Fruit fly (Drosophila melanogaster): ENCODE measurements around the gene CG7884.
A peak's percentile ranks its signal among the peaks of the same experiment; 100 is the strongest.

Gene CG7884

DNA sequence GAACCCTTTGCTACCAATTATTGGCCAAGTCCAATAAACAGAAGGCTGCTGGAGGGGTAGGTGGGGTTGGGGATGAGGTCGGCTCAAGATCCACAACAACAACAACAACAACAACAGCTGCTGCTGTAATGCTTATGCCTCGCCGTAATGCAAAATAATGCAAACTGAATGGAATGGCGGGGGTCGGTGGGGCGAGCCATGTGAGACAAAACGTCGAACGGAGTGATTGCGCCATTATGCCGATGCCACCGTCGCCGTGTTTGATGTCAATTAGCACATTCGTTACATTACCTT is 40.2 kb downstream of the CG7884 start:
- TF ChIP-seq CG7101 (tag; optimal IDR thresholded peaks at IDR 0.05) (no peak), bab1 (GFP tag; optimal IDR thresholded peaks at IDR 0.05) (no peak), CG5204 (GFP tag; optimal IDR thresholded peaks at IDR 0.05) (no peak), tj (GFP tag; optimal IDR thresholded peaks at IDR 0.05) (peak; percentile 46), Clk (GFP tag; optimal IDR thresholded peaks at IDR 0.05) (no peak), CG14711 (tag; optimal IDR thresholded peaks at IDR 0.05) (no peak), Mnt (GFP tag; optimal IDR thresholded peaks at IDR 0.05) (peak; percentile 30), pad (GFP tag; optimal IDR thresholded peaks at IDR 0.05) (no peak), CG11617 (GFP tag; optimal IDR thresholded peaks at IDR 0.05) (no peak), Hr96 (GFP tag; optimal IDR thresholded peaks at IDR 0.05) (no peak), ovo (GFP tag; optimal IDR thresholded peaks at IDR 0.05) (peak; percentile 48), CG1620 (GFP tag; optimal IDR thresholded peaks at IDR 0.05) (no peak), Crg-1 (GFP tag; optimal IDR thresholded peaks at IDR 0.05) (no peak), CG7045 (GFP tag; optimal IDR thresholded peaks at IDR 0.05) (no peak)

- TF ChIP-seq Crg-1 (GFP tag; optimal IDR thresholded peaks at IDR 0.05) (no peak), kay (GFP tag; ENCODE audit: borderline replicate concordance) (no peak), CG11617 (GFP tag; optimal IDR thresholded peaks at IDR 0.05) (no peak), Mnt (GFP tag; optimal IDR thresholded peaks at IDR 0.05) (no peak), CG12768 (GFP tag; optimal IDR thresholded peaks at IDR 0.05) (no peak), bab1 (GFP tag; optimal IDR thresholded peaks at IDR 0.05) (no peak), Clk (GFP tag; optimal IDR thresholded peaks at IDR 0.05) (no peak)
These were observed 40.6 kb downstream of the CG7884 start, which contains the start of gene rictor for dm6 chrX:19261071-19261470. TSS of gene rictor (minus strand) at chrX:19261240.

- TF ChIP-seq CG11617 (GFP tag; optimal IDR thresholded peaks at IDR 0.05), result no peak
- no peak for TF ChIP-seq CG1620 (GFP tag; optimal IDR thresholded peaks at IDR 0.05)
- peak; percentile 15 for TF ChIP-seq tj (GFP tag; optimal IDR thresholded peaks at IDR 0.05)
- no peak for TF ChIP-seq pad (GFP tag; optimal IDR thresholded peaks at IDR 0.05)
- TF ChIP-seq CG5204 (GFP tag; optimal IDR thresholded peaks at IDR 0.05), result no peak
- TF ChIP-seq CG7101 (tag; optimal IDR thresholded peaks at IDR 0.05), result no peak
- TF ChIP-seq CG12768 (GFP tag; optimal IDR thresholded peaks at IDR 0.05), result no peak
- peak; percentile 52 for TF ChIP-seq bab1 (GFP tag; optimal IDR thresholded peaks at IDR 0.05)
- TF ChIP-seq cic (GFP tag; optimal IDR thresholded peaks at IDR 0.05), result no peak
These were observed 41.2 kb downstream of the CG7884 start, which contains the start of gene Vav for dm6 chrX:19261528-19262102. TSS of gene Vav (plus strand) at chrX:19261820.

DNA sequence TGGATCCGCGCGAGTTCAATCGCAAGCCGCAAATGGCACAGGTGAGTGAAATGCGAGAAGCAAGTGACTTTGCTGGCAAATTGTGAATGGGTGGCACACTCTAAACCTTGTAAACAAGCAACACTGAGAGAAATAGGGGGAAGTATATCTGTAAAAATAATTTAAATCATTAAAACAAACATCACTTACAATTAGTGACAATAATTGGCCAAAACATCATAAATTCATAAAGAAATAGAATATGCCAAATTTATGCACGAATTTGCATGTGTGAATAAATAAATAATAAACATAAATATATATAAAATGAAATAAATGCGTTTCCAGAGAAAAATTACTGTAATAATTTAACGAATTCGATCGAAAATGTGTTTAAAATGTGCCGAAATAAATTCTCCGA is 42.1 kb downstream of the CG7884 start:
- peak; percentile 15 for TF ChIP-seq CG7101 (tag; optimal IDR thresholded peaks at IDR 0.05)
- TF ChIP-seq cic (GFP tag; optimal IDR thresholded peaks at IDR 0.05), result no peak
- peak; percentile 41 for TF ChIP-seq bab1 (GFP tag; optimal IDR thresholded peaks at IDR 0.05)

dm6 chrX:19264396-19264795 is 44.0 kb downstream of the CG7884 start:
- TF ChIP-seq tj (GFP tag; optimal IDR thresholded peaks at IDR 0.05) (no peak), bab1 (GFP tag; optimal IDR thresholded peaks at IDR 0.05) (no peak), CG5204 (GFP tag; optimal IDR thresholded peaks at IDR 0.05) (no peak), cic (GFP tag; optimal IDR thresholded peaks at IDR 0.05) (no peak), CG12768 (GFP tag; optimal IDR thresholded peaks at IDR 0.05) (no peak), toe (GFP tag; optimal IDR thresholded peaks at IDR 0.05) (no peak), Hr96 (GFP tag; optimal IDR thresholded peaks at IDR 0.05) (no peak), ovo (GFP tag; optimal IDR thresholded peaks at IDR 0.05) (no peak), kay (GFP tag; ENCODE audit: borderline replicate concordance) (no peak), Clk (GFP tag; optimal IDR thresholded peaks at IDR 0.05) (no peak), CG7101 (tag; optimal IDR thresholded peaks at IDR 0.05) (no peak), cnc (optimal IDR thresholded peaks at IDR 0.05) (no peak), Mnt (GFP tag; optimal IDR thresholded peaks at IDR 0.05) (no peak)

DNA sequence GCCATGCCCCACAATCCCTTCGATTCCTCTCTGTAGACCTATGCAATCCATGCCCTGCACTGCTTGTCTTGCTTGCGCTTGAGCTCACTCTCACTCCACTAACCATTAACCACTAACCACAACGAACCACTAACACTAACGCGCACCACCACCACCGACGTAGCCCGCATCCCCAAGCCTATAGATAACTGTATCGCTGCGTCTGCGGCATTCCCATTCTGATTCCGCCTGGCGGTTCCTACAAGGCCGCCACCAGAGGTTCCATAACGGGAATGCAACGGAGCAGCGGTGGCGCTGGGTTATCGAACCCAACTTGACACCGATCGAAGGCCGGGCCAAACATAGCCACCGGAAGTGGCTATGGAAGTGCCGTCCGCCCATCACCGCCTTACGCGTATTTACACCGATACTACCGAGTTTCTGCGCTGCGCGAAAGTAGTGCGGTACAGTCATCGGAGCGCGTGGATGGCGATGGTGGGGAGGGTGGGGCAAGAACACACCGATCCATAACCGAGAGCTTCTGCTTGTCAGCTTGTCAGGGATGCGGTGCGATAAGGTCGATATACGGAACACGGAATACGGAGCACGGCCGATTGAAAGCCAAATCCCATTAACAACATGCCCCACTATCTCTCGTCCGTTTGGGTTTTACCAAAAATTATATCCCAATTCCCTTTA is 45.5 kb downstream of the CG7884 start:
- TF ChIP-seq ovo (GFP tag; optimal IDR thresholded peaks at IDR 0.05) (no peak), Mnt (GFP tag; optimal IDR thresholded peaks at IDR 0.05) (peak; percentile 18), cic (GFP tag; optimal IDR thresholded peaks at IDR 0.05) (no peak), CG33017 (tag; optimal IDR thresholded peaks at IDR 0.05) (no peak), cnc (optimal IDR thresholded peaks at IDR 0.05) (no peak), pad (GFP tag; optimal IDR thresholded peaks at IDR 0.05) (no peak), CG7045 (GFP tag; optimal IDR thresholded peaks at IDR 0.05) (no peak)

DNA sequence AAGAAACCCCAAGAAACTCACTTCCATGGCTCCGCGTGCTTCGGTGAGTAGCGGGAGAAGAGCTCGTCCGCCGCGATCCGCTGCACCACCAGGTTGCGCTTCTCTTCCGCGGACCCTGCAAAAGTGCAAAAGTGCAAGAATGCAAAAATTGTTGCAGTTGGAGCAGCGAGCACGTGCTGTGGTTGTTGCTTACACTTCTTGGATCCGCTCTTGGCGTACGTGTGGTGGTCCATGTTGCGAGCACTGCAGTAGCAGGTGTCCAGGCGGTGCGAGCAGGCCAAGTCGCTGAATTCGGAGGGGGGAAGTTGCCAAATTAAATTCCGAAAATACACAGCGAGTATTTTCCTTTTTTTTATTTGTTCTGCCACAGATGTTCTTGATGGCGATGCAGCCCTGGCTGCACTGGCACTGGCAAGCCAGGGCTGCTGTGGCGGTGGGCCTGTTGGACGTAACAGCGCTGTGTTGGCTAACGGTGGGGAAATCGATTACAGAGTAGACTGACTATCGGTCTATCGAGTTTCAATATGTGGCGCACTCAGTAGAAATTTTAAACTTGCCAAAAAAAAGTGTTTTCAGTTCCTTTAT is 48.2 kb downstream of the CG7884 start, which contains the start of gene CG8010:
Gene CG8010, minus strand, starts transcription at position 413 of the 585 bp plus-strand sequence.
- TF ChIP-seq cnc (optimal IDR thresholded peaks at IDR 0.05) (no peak), toe (GFP tag; optimal IDR thresholded peaks at IDR 0.05) (no peak), Crg-1 (GFP tag; optimal IDR thresholded peaks at IDR 0.05) (peak; percentile 50), CG1620 (GFP tag; optimal IDR thresholded peaks at IDR 0.05) (peak; percentile 24), CG14711 (tag; optimal IDR thresholded peaks at IDR 0.05) (no peak), Clk (GFP tag; optimal IDR thresholded peaks at IDR 0.05) (no peak), pad (GFP tag; optimal IDR thresholded peaks at IDR 0.05) (peak; percentile 34), bab1 (GFP tag; optimal IDR thresholded peaks at IDR 0.05) (peak; percentile 44), tj (GFP tag; optimal IDR thresholded peaks at IDR 0.05) (peak; percentile 97), CG7101 (tag; optimal IDR thresholded peaks at IDR 0.05) (peak; percentile 50), Hr96 (GFP tag; optimal IDR thresholded peaks at IDR 0.05) (no peak), kay (GFP tag; ENCODE audit: borderline replicate concordance) (no peak), Mnt (GFP tag; optimal IDR thresholded peaks at IDR 0.05) (peak; percentile 95), cic (GFP tag; optimal IDR thresholded peaks at IDR 0.05) (peak; percentile 32), CG5204 (GFP tag; optimal IDR thresholded peaks at IDR 0.05) (no peak), CG12768 (GFP tag; optimal IDR thresholded peaks at IDR 0.05) (no peak), CG33017 (tag; optimal IDR thresholded peaks at IDR 0.05) (no peak), CG7045 (GFP tag; optimal IDR thresholded peaks at IDR 0.05) (no peak), CG11617 (GFP tag; optimal IDR thresholded peaks at IDR 0.05) (peak; percentile 48), ovo (GFP tag; optimal IDR thresholded peaks at IDR 0.05) (no peak)
